Worm (Caenorhabditis elegans) whole organism, late embryonic: Measurements from ENCODE around the gene F14F9.4.

Experiments used
- F13H6.1 ChIP-seq: sonication (generic microtip); optimal IDR thresholded peaks from 2 replicates; lab custom pipeline; 2016; ENCODE audit warnings: missing genetic modification characterization, missing compliant biosample characterization
- Y22D7AL.16 ChIP-seq: sonication (generic microtip); optimal IDR thresholded peaks from 2 replicates; lab custom pipeline; 2016; ENCODE audit warnings: missing genetic modification characterization, missing compliant biosample characterization
- ceh-14 ChIP-seq: sonication (generic microtip); optimal IDR thresholded peaks from 2 replicates; lab custom pipeline; 2016; ENCODE audit warnings: missing genotype, missing genetic modification characterization, missing compliant biosample characterization
- ceh-31 ChIP-seq: sonication (generic microtip); optimal IDR thresholded peaks from 2 replicates; lab custom pipeline; 2016; ENCODE audit warnings: missing genetic modification characterization, missing compliant biosample characterization
- elt-2 ChIP-seq: sonication (generic microtip); optimal IDR thresholded peaks from 2 replicates; lab custom pipeline; 2016; ENCODE audit warnings: missing genetic modification reagents, missing genetic modification characterization, missing compliant biosample characterization
- ets-4 ChIP-seq: sonication (generic microtip); optimal IDR thresholded peaks from 2 replicates; lab custom pipeline; 2016; ENCODE audit warnings: missing genetic modification characterization, missing compliant biosample characterization
- lim-6 ChIP-seq: sonication (generic microtip); optimal IDR thresholded peaks from 2 replicates; lab custom pipeline; 2016; ENCODE audit warnings: missing genetic modification characterization, missing compliant biosample characterization
- madf-2 ChIP-seq: sonication (generic microtip); optimal IDR thresholded peaks from 2 replicates; lab custom pipeline; 2017; ENCODE audit warnings: missing genetic modification characterization, missing compliant biosample characterization
- nhr-11 ChIP-seq: fragments of 150-350 bp; optimal IDR thresholded peaks from 2 replicates; lab custom pipeline; 2014; ENCODE audit warnings: missing biosample characterization, missing genetic modification characterization
- nhr-232 ChIP-seq: sonication (generic microtip); optimal IDR thresholded peaks from 2 replicates; lab custom pipeline; 2016; ENCODE audit warnings: missing genetic modification characterization, missing compliant biosample characterization
- ref-2 ChIP-seq: sonication (generic microtip); optimal IDR thresholded peaks from 2 replicates; lab custom pipeline; 2016; ENCODE audit warnings: missing genetic modification characterization, missing compliant biosample characterization
- sox-4 ChIP-seq: sonication (generic microtip); optimal IDR thresholded peaks from 2 replicates; lab custom pipeline; 2017; ENCODE audit warnings: mild to moderate bottlenecking, missing genetic modification characterization, inconsistent platforms, missing compliant biosample characterization
- tbx-7 ChIP-seq: sonication (generic microtip); optimal IDR thresholded peaks from 2 replicates; lab custom pipeline; 2016; ENCODE audit warnings: missing genotype, missing genetic modification characterization, missing compliant biosample characterization
- unc-86 ChIP-seq: sonication (generic microtip); optimal IDR thresholded peaks from 2 replicates; lab custom pipeline; 2016; ENCODE audit warnings: missing genetic modification characterization, missing compliant biosample characterization

ce11 chrV:5102017-5102416, 30.5 kb upstream of the F14F9.4 start, which contains the start of gene srab-1:
- TF ChIP-seq unc-86 (no peak), ets-4 (tag; lab: Kevin White, UChicago) (no peak), ref-2 (tag; lab: Kevin White, UChicago) (no peak), Y22D7AL.16 (tag; lab: Kevin White, UChicago) (no peak), lim-6 (no peak), nhr-11 (no peak), nhr-232 (tag; lab: Kevin White, UChicago) (no peak), ceh-14 (no peak), ceh-31 (no peak), madf-2 (tag; lab: Kevin White, UChicago) (no peak), F13H6.1 (no peak), tbx-7 (tag; lab: Kevin White, UChicago) (no peak), sox-4 (tag; lab: Kevin White, UChicago) (no peak), elt-2 (tag; lab: Kevin White, UChicago) (no peak)
